Fruit fly (Drosophila melanogaster) whole organism, embryonic: Measurements from ENCODE around the gene rau.
A peak's percentile ranks its signal among the peaks of the same experiment; 100 is the strongest.

ENCODE experiments used
- Asciz ChIP-seq: fragments of 200-800 bp; sonication (Bioruptor generic); optimal IDR thresholded peaks from 2 replicates; lab custom pipeline; 2017; ENCODE audit warnings: missing biosample characterization, mild to moderate bottlenecking, missing genetic modification characterization, missing genetic modification reagents
- Awh ChIP-seq: fragments of 200-800 bp; sonication (Bioruptor generic); IDR thresholded peaks from 2 replicates; pipeline ENCODE4, ENCODE4 v1.3.6; 2022; ENCODE audit warnings: missing biosample characterization, missing genetic modification characterization
- BEAF-32 ChIP-seq: fragments of 200-800 bp; sonication (Bioruptor generic); optimal IDR thresholded peaks from 3 replicates; lab custom pipeline; 2017; ENCODE audit warnings: missing biosample characterization, missing genetic modification characterization, mild to moderate bottlenecking, moderate library complexity, missing genetic modification reagents
- Blimp-1 ChIP-seq: fragments of 200-800 bp; sonication (Bioruptor generic); optimal IDR thresholded peaks from 3 replicates; lab custom pipeline; 2018; ENCODE audit warnings: missing biosample characterization, missing genetic modification characterization, mild to moderate bottlenecking, moderate library complexity, missing genetic modification reagents
- CG10321 ChIP-seq: fragments of 200-800 bp; sonication (Bioruptor generic); IDR thresholded peaks from 2 replicates; pipeline ENCODE4 v1.3.6; 2022; ENCODE audit warnings: missing biosample characterization, missing genetic modification characterization
- CG10959 ChIP-seq: fragments of 200-800 bp; sonication (Bioruptor generic); IDR thresholded peaks from 2 replicates; pipeline ENCODE4 v1.3.6; 2022; ENCODE audit warnings: missing biosample characterization, missing genetic modification characterization
- CG12104 ChIP-seq: fragments of 200-800 bp; sonication (Bioruptor generic); optimal IDR thresholded peaks from 3 replicates; lab custom pipeline; 2016; ENCODE audit warnings: missing biosample characterization, missing genetic modification characterization
- CG13287 ChIP-seq: fragments of 200-800 bp; sonication (Bioruptor generic); IDR thresholded peaks from 2 replicates; pipeline ENCODE4 v1.3.6; 2022; ENCODE audit warnings: missing biosample characterization, missing genetic modification characterization; ENCODE audit not compliant: partially characterized antibody
- CG13894 ChIP-seq: fragments of 200-800 bp; sonication (Bioruptor generic); optimal IDR thresholded peaks from 3 replicates; lab custom pipeline; 2018; ENCODE audit warnings: missing biosample characterization, mild to moderate bottlenecking, missing genetic modification characterization, moderate library complexity
- CG14441 ChIP-seq: fragments of 200-800 bp; sonication (Bioruptor generic); IDR thresholded peaks from 2 replicates; pipeline ENCODE4 v1.3.6; 2022; ENCODE audit warnings: missing biosample characterization, missing genetic modification characterization
- CG15601 ChIP-seq: fragments of 200-800 bp; sonication (Bioruptor generic); optimal IDR thresholded peaks from 3 replicates; lab custom pipeline; 2019; ENCODE audit warnings: missing biosample characterization, mild to moderate bottlenecking, missing genetic modification characterization, moderate library complexity
- CG18476 ChIP-seq: fragments of 200-800 bp; sonication (Bioruptor generic); optimal IDR thresholded peaks from 2 replicates; lab custom pipeline; 2016; ENCODE audit warnings: missing biosample characterization, mild to moderate bottlenecking, missing genetic modification characterization
- CG2120 ChIP-seq: fragments of 200-800 bp; sonication (Bioruptor generic); optimal IDR thresholded peaks from 3 replicates; lab custom pipeline; 2016; ENCODE audit warnings: missing biosample characterization, missing genetic modification characterization
- CG3163 ChIP-seq: fragments of 200-800 bp; sonication (Bioruptor generic); optimal IDR thresholded peaks from 3 replicates; lab custom pipeline; 2016; ENCODE audit warnings: missing biosample characterization, missing genetic modification characterization
- CG4360 ChIP-seq: fragments of 200-800 bp; sonication (Bioruptor generic); IDR thresholded peaks from 2 replicates; pipeline ENCODE4 v1.3.6; 2022; ENCODE audit warnings: missing biosample characterization, missing genetic modification characterization
- CG7271 ChIP-seq: fragments of 200-800 bp; sonication (Bioruptor generic); optimal IDR thresholded peaks from 2 replicates; lab custom pipeline; 2018; ENCODE audit warnings: missing biosample characterization, mild to moderate bottlenecking, missing genetic modification characterization, moderate library complexity
- CG7556 ChIP-seq: fragments of 200-800 bp; sonication (Bioruptor generic); optimal IDR thresholded peaks from 2 replicates; lab custom pipeline; 2017; ENCODE audit warnings: missing biosample characterization, mild to moderate bottlenecking, missing genetic modification characterization
- CG7786 ChIP-seq: fragments of 200-800 bp; sonication (Bioruptor generic); optimal IDR thresholded peaks from 2 replicates; lab custom pipeline; 2016; ENCODE audit warnings: missing biosample characterization, missing genetic modification characterization
- CG7963 ChIP-seq: fragments of 200-800 bp; sonication (Bioruptor generic); IDR thresholded peaks from 3 replicates; pipeline ENCODE4 v1.3.6; 2022; ENCODE audit warnings: missing biosample characterization, missing genetic modification characterization; ENCODE audit not compliant: partially characterized antibody
- CG8944 ChIP-seq: fragments of 200-800 bp; sonication (Bioruptor generic); optimal IDR thresholded peaks from 3 replicates; lab custom pipeline; 2016; ENCODE audit warnings: missing biosample characterization, missing genetic modification characterization
- CG9215 ChIP-seq: fragments of 200-800 bp; sonication (Bioruptor generic); IDR thresholded peaks from 2 replicates; pipeline ENCODE4 v1.3.6; 2022; ENCODE audit warnings: missing biosample characterization, missing genetic modification characterization
- D19A ChIP-seq: fragments of 200-800 bp; optimal IDR thresholded peaks from 3 replicates; lab custom pipeline; 2019; ENCODE audit warnings: missing biosample characterization, mild to moderate bottlenecking, missing genetic modification characterization, moderate library complexity
- Dfd ChIP-seq, 2 experiments: fragments of >200 bp; optimal IDR thresholded peaks; 2 replicates each; lab custom pipeline; 2017; ENCODE audit warnings: missing biosample characterization in 2 of 2, missing genetic modification characterization in 2 of 2
- HmgD ChIP-seq: fragments of 200-800 bp; sonication (Bioruptor generic); optimal IDR thresholded peaks from 3 replicates; lab custom pipeline; 2016; ENCODE audit warnings: missing biosample characterization, missing genetic modification characterization
- MBD-R2 ChIP-seq: fragments of 200-800 bp; sonication (Bioruptor generic); IDR thresholded peaks from 2 replicates; pipeline ENCODE4 v1.3.6; 2022; ENCODE audit warnings: missing biosample characterization, missing genetic modification characterization
- Med ChIP-seq: fragments of 200-800 bp; sonication (Bioruptor generic); peaks from one replicate; lab custom pipeline; 2016; ENCODE audit warnings: missing biosample characterization, missing genetic modification characterization, mild to moderate bottlenecking, inconsistent platforms, moderate library complexity
- NC2β ChIP-seq: fragments of 200-800 bp; sonication (Bioruptor generic); optimal IDR thresholded peaks from 2 replicates; lab custom pipeline; 2016; ENCODE audit warnings: missing biosample characterization, missing genetic modification characterization
- Nf-YA ChIP-seq: fragments of 200-800 bp; sonication (Bioruptor generic); IDR thresholded peaks from 2 replicates; pipeline ENCODE4 v1.3.6; 2022; ENCODE audit warnings: missing biosample characterization, missing genetic modification characterization
- Nf-YB ChIP-seq: fragments of 200-800 bp; sonication (Bioruptor generic); optimal IDR thresholded peaks from 3 replicates; lab custom pipeline; 2019; ENCODE audit warnings: missing biosample characterization, mild to moderate bottlenecking, missing genetic modification characterization, moderate library complexity
- Pdp1 ChIP-seq, 2 experiments: fragments of 200-800 bp; sonication (Bioruptor generic); optimal IDR thresholded peaks; 3 replicates each; lab custom pipeline; 2016; ENCODE audit warnings: missing biosample characterization in 2 of 2, missing genetic modification characterization in 2 of 2, mild to moderate bottlenecking in 1 of 2, moderate library complexity in 1 of 2
- Rfx ChIP-seq: fragments of 200-800 bp; sonication (Bioruptor generic); IDR thresholded peaks from 2 replicates; pipeline ENCODE4 v1.3.6; 2022; ENCODE audit warnings: missing biosample characterization, missing genetic modification characterization
- abd-A ChIP-seq: fragments of 200-800 bp; sonication (Bioruptor generic); optimal IDR thresholded peaks from 3 replicates; lab custom pipeline; 2019; ENCODE audit warnings: missing biosample characterization, mild to moderate bottlenecking, missing genetic modification characterization, moderate library complexity
- bcd ChIP-seq: fragments of 200-800 bp; sonication (Bioruptor generic); optimal IDR thresholded peaks from 2 replicates; lab custom pipeline; 2017; ENCODE audit warnings: missing biosample characterization, mild to moderate bottlenecking, missing genetic modification characterization
- chinmo ChIP-seq: fragments of 200-800 bp; sonication (Bioruptor generic); IDR thresholded peaks from 4 replicates; pipeline ENCODE4 v1.3.6; 2022; ENCODE audit warnings: missing biosample characterization, missing genetic modification characterization; ENCODE audit not compliant: partially characterized antibody
- crol ChIP-seq: fragments of 200-800 bp; sonication (Bioruptor generic); IDR thresholded peaks from 2 replicates; pipeline ENCODE4 v1.3.6; 2022; ENCODE audit warnings: missing biosample characterization, missing genetic modification characterization
- dati ChIP-seq: fragments of 200-800 bp; sonication (Bioruptor generic); IDR thresholded peaks from 2 replicates; pipeline ENCODE4 v1.3.6; 2022; ENCODE audit warnings: missing biosample characterization, missing genetic modification characterization
- ftz-f1 ChIP-seq: fragments of 200-800 bp; sonication (Bioruptor generic); optimal IDR thresholded peaks from 2 replicates; lab custom pipeline; 2016; ENCODE audit warnings: missing biosample characterization, missing genetic modification characterization
- fu2 ChIP-seq: fragments of 200-800 bp; sonication (Bioruptor generic); optimal IDR thresholded peaks from 2 replicates; lab custom pipeline; 2016; ENCODE audit warnings: missing biosample characterization, missing genetic modification characterization
- luna ChIP-seq: fragments of 200-800 bp; sonication (Bioruptor generic); optimal IDR thresholded peaks from 2 replicates; lab custom pipeline; 2016; ENCODE audit warnings: missing biosample characterization, missing genetic modification characterization
- sd ChIP-seq: fragments of 200-800 bp; sonication (Bioruptor generic); optimal IDR thresholded peaks from 3 replicates; lab custom pipeline; 2018; ENCODE audit warnings: missing biosample characterization, mild to moderate bottlenecking, missing genetic modification characterization, moderate library complexity
- sr ChIP-seq: fragments of 200-800 bp; sonication (Bioruptor generic); IDR thresholded peaks from 3 replicates; pipeline ENCODE4 v1.3.6; 2022; ENCODE audit warnings: missing biosample characterization, missing genetic modification characterization

Gene rau

DNA sequence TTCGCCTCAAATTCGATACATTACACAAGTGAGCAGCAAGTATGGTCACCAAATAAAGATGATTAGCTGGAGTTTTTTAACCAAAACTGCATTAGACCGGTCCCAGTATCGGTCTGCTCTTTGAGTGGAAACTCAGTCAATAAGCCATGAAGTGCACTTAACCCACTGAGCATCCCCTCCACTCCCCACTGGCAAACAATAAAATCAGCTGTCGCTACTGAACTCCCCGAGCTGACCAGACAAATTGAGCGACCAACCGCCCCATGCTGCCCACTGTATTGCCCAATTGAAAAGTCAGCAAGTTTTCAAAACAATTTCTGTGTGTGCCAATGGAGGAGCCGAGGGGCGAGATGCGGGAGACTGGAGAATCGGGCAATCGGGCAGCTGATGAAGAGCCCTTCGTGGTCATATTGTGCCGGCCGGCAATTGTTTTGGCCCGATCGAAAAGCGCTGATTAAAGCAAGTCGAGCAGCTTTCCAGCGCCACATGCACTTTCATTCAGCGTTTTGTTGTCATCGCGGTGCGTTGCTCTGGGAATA, 19.9 kb upstream of the rau start (continued):
- TF ChIP-seq Rfx (GFP tag; lab: Robert Waterston, UW) = peak; percentile 26; the same call in 1 of the 2 replicates
- TF ChIP-seq CG2120 (GFP tag; lab: Kevin White, UChicago) = no peak
- peak; percentile 25 for TF ChIP-seq Blimp-1 (GFP tag; lab: Kevin White, UChicago)
- TF ChIP-seq fu2 (GFP tag; lab: Kevin White, UChicago) = no peak
- TF ChIP-seq Nf-YA (GFP tag; lab: Robert Waterston, UW) = 0 out of 2 replicates have a peak, but pooled peaks have one; percentile 6
- TF ChIP-seq HmgD (GFP tag; lab: Kevin White, UChicago) = no peak
- 0 out of 4 replicates have a peak, but pooled peaks have one; percentile 12 for TF ChIP-seq chinmo (GFP tag; lab: Robert Waterston, UW)
- TF ChIP-seq Med = peak; percentile 62

DNA sequence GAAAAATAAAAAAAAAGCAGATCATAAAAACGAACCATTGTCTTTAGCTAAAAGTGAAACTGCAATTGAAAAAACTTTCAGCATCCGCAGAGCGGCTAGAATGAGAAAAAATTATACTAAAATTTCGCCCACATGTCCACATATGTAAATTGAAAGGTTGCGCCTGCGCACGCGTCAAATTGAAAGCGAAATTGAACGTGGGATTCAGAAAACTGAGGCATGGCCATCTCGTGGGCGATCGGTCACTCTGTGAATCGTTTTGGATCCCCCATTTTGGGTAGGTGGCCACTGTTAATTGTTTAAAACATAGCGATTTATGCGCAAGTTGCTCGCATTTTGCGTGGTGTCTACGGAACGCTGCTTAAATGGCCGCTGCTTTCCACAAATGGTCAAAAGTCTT, 15.2 kb upstream of the rau start:
- peak; percentile 95 for TF ChIP-seq sr (GFP tag; lab: Robert Waterston, UW)
- TF ChIP-seq CG7556 (GFP tag; lab: Kevin White, UChicago) = no peak
- no peak for TF ChIP-seq dati (GFP tag; lab: Robert Waterston, UW)
- TF ChIP-seq MBD-R2 (GFP tag; lab: Robert Waterston, UW) = no peak
- no peak for TF ChIP-seq CG10959 (GFP tag; lab: Robert Waterston, UW)
- TF ChIP-seq sd (tag; lab: Kevin White, UChicago) = peak; percentile 31
- peak; percentile 87 for TF ChIP-seq CG15601 (tag; lab: Kevin White, UChicago)
- no peak for TF ChIP-seq ftz-f1 (GFP tag; lab: Kevin White, UChicago)
- peak; percentile 13 for TF ChIP-seq CG13894 (tag; lab: Kevin White, UChicago)
- TF ChIP-seq CG13287 (GFP tag; lab: Robert Waterston, UW) = no peak
- 0 out of 2 replicates have a peak, but pooled peaks have one; percentile 39 for TF ChIP-seq Awh (GFP tag; lab: Robert Waterston, UW)
- peak; percentile 47 for TF ChIP-seq abd-A (tag; lab: Kevin White, UChicago)
- TF ChIP-seq CG7271 (tag; lab: Kevin White, UChicago) = no peak

DNA sequence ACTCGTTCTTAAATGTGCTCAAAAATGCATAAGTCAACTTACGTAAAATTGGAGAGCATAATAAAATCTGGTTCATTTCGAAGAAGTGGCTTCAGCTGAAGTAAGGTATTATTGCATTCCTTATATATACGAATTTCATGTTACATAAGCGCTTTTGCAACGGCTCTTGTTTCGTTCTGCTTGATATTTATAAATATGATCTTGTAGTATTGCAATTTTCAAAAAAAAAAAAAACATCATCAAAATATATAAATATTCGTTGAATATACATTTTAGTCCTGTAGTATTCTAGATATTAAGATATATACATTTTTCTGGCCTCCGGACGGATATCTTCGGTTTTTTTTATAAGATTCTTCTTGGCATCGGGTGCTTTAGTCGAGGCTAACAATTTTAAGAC, 14.5 kb upstream of the rau start, which contains the start of gene Acp26Aa:
TSS of gene Acp26Aa (minus strand) at position 101 of the 400 bp plus-strand sequence.
- TF ChIP-seq CG3163 (no peak), Pdp1 (GFP tag; optimal IDR thresholded peaks at IDR 0.05; lab: Kevin White, UChicago) (peak in 1 of 2 experiments; percentile 29)

DNA sequence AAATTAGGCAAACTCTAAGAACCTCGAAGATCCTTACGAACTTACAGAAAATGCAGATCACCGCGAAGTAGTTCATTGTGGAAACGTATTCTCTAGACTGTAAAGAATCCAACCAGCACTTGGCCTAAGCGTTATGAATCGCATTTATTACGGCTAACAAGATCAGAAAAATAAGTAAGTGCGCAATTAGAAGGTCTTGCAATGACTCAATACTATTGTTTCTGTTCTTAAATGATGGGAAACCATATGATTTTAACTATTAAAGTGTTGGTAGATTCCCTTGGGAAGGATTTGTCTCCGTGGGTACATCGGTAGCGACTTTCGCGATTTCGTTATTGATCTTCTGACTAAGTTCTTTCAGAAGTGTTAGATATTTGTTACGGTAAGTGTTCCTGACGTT, 13.5 kb upstream of the rau start, which contains the start of gene Acp26Ab:
TSS of gene Acp26Ab (minus strand) at position 101 of the 400 bp plus-strand sequence.
- TF ChIP-seq CG4360 (no peak), Asciz (GFP tag; lab: Kevin White, UChicago) (no peak), CG12104 (GFP tag; lab: Kevin White, UChicago) (no peak), Dfd (GFP tag; optimal IDR thresholded peaks at IDR 0.05; lab: Kevin White, UChicago) (no peak), BEAF-32 (GFP tag; lab: Kevin White, UChicago) (no peak), crol (GFP tag; lab: Robert Waterston, UW) (no peak), Nf-YB (GFP tag; lab: Kevin White, UChicago) (no peak), D19A (tag; lab: Kevin White, UChicago) (no peak), CG7963 (no peak), CG14441 (GFP tag; lab: Robert Waterston, UW) (no peak), CG18476 (GFP tag; lab: Kevin White, UChicago) (no peak), CG7786 (GFP tag; lab: Kevin White, UChicago) (no peak), NC2β (GFP tag; lab: Kevin White, UChicago) (no peak), CG10321 (GFP tag; lab: Robert Waterston, UW) (no peak), CG8944 (no peak), luna (GFP tag; lab: Kevin White, UChicago) (no peak), CG9215 (GFP tag; lab: Robert Waterston, UW) (no peak), bcd (no peak)
